Fruit fly (Drosophila melanogaster) whole organism, embryonic: ENCODE measurements around the gene Crz.

Experiments
- Antp ChIP-seq: fragments of 200-800 bp; sonication (Bioruptor generic); optimal IDR thresholded peaks from 3 replicates; lab custom pipeline; 2016; ENCODE audit warnings: missing biosample characterization, missing genetic modification characterization
- Atf3 ChIP-seq: fragments of 200-800 bp; sonication (Bioruptor generic); optimal IDR thresholded peaks from 3 replicates; lab custom pipeline; 2016; ENCODE audit warnings: missing biosample characterization, missing genetic modification characterization
- Blimp-1 ChIP-seq: fragments of 200-800 bp; sonication (Bioruptor generic); optimal IDR thresholded peaks from 3 replicates; lab custom pipeline; 2018; ENCODE audit warnings: missing biosample characterization, missing genetic modification characterization, mild to moderate bottlenecking, moderate library complexity, missing genetic modification reagents
- CG10209 ChIP-seq: fragments of 200-800 bp; sonication (Bioruptor generic); optimal IDR thresholded peaks from 3 replicates; lab custom pipeline; 2017; ENCODE audit warnings: missing biosample characterization, mild to moderate bottlenecking, missing genetic modification characterization, missing genetic modification reagents
- CG11504 ChIP-seq: fragments of 200-800 bp; sonication (Bioruptor generic); optimal IDR thresholded peaks from 3 replicates; lab custom pipeline; 2019; ENCODE audit warnings: missing biosample characterization, mild to moderate bottlenecking, missing genetic modification characterization, moderate library complexity
- CG12155 ChIP-seq: fragments of 200-800 bp; sonication (Bioruptor generic); optimal IDR thresholded peaks from 3 replicates; lab custom pipeline; 2016; ENCODE audit warnings: missing biosample characterization, missing genetic modification characterization
- CG12769 ChIP-seq: fragments of 200-800 bp; sonication (Bioruptor generic); optimal IDR thresholded peaks from 2 replicates; lab custom pipeline; 2019; ENCODE audit warnings: missing biosample characterization, mild to moderate bottlenecking, missing genetic modification characterization, moderate library complexity
- CG13775 ChIP-seq: fragments of 200-800 bp; sonication (Bioruptor generic); optimal IDR thresholded peaks from 3 replicates; lab custom pipeline; 2017; ENCODE audit warnings: missing biosample characterization, mild to moderate bottlenecking, missing genetic modification characterization
- CG14050 ChIP-seq: fragments of 200-800 bp; sonication (Bioruptor generic); IDR thresholded peaks from 3 replicates; pipeline ENCODE4 v1.3.6; 2022; ENCODE audit warnings: missing biosample characterization, missing genetic modification characterization
- CG15269 ChIP-seq: fragments of 200-800 bp; sonication (Bioruptor generic); optimal IDR thresholded peaks from 2 replicates; lab custom pipeline; 2018; ENCODE audit warnings: missing biosample characterization, mild to moderate bottlenecking, missing genetic modification characterization, moderate library complexity
- CG16813 ChIP-seq: fragments of 200-800 bp; sonication (Bioruptor generic); IDR thresholded peaks from 3 replicates; pipeline ENCODE4 v1.3.6; 2022; ENCODE audit warnings: missing biosample characterization, missing genetic modification characterization; ENCODE audit not compliant: partially characterized antibody
- CG17359 ChIP-seq: fragments of 200-800 bp; sonication (Bioruptor generic); optimal IDR thresholded peaks from 3 replicates; lab custom pipeline; 2018; ENCODE audit warnings: missing biosample characterization, mild to moderate bottlenecking, missing genetic modification characterization, moderate library complexity
- CG18619 ChIP-seq: fragments of 200-800 bp; sonication (Bioruptor generic); optimal IDR thresholded peaks from 3 replicates; lab custom pipeline; 2017; ENCODE audit warnings: missing biosample characterization, mild to moderate bottlenecking, missing genetic modification characterization
- CG2129 ChIP-seq: fragments of 200-800 bp; sonication (Bioruptor generic); IDR thresholded peaks from 2 replicates; pipeline ENCODE4 v1.3.6; 2022; ENCODE audit warnings: missing biosample characterization, missing genetic modification characterization; ENCODE audit not compliant: partially characterized antibody
- CG2678 ChIP-seq: fragments of 200-800 bp; sonication (Bioruptor generic); optimal IDR thresholded peaks from 3 replicates; lab custom pipeline; 2019; ENCODE audit warnings: missing biosample characterization, mild to moderate bottlenecking, missing genetic modification characterization, moderate library complexity
- CG2712 ChIP-seq: fragments of 200-800 bp; optimal IDR thresholded peaks from 3 replicates; lab custom pipeline; 2019; ENCODE audit warnings: missing biosample characterization, mild to moderate bottlenecking, missing genetic modification characterization, moderate library complexity
- CG32767 ChIP-seq: fragments of 200-800 bp; sonication (Bioruptor generic); IDR thresholded peaks from 2 replicates; pipeline ENCODE4 v1.3.6; 2022; ENCODE audit warnings: missing biosample characterization, missing genetic modification characterization
- CG3838 ChIP-seq: fragments of 200-800 bp; sonication (Bioruptor generic); optimal IDR thresholded peaks from 3 replicates; lab custom pipeline; 2016; ENCODE audit warnings: missing biosample characterization, missing genetic modification characterization
- CG3847 ChIP-seq: fragments of 200-800 bp; sonication (Bioruptor generic); IDR thresholded peaks from 2 replicates; pipeline ENCODE4 v1.3.6; 2022; ENCODE audit warnings: missing biosample characterization, missing genetic modification characterization
- CG4707 ChIP-seq: fragments of 200-800 bp; sonication (Bioruptor generic); optimal IDR thresholded peaks from 2 replicates; lab custom pipeline; 2018; ENCODE audit warnings: missing biosample characterization, mild to moderate bottlenecking, missing genetic modification characterization, moderate library complexity
- CG6654 ChIP-seq: fragments of 200-800 bp; sonication (Bioruptor generic); optimal IDR thresholded peaks from 2 replicates; lab custom pipeline; 2017; ENCODE audit warnings: missing biosample characterization, mild to moderate bottlenecking, missing genetic modification characterization
- CG6689 ChIP-seq: fragments of 200-800 bp; sonication (Bioruptor generic); IDR thresholded peaks from 2 replicates; pipeline ENCODE4 v1.3.6; 2022; ENCODE audit warnings: missing biosample characterization, missing genetic modification characterization
- CG9727 ChIP-seq: fragments of 200-800 bp; sonication (Bioruptor generic); optimal IDR thresholded peaks from 3 replicates; lab custom pipeline; 2017; ENCODE audit warnings: missing biosample characterization, mild to moderate bottlenecking, missing genetic modification characterization
- CG9932 ChIP-seq: fragments of 200-800 bp; sonication (Bioruptor generic); IDR thresholded peaks from 2 replicates; pipeline ENCODE4 v1.3.6; 2022; ENCODE audit warnings: missing biosample characterization, missing genetic modification characterization
- CrebB ChIP-seq: fragments of 200-800 bp; sonication (Bioruptor generic); optimal IDR thresholded peaks from 3 replicates; lab custom pipeline; 2018; ENCODE audit warnings: missing biosample characterization, mild to moderate bottlenecking, missing genetic modification characterization
- Dll ChIP-seq: fragments of 200-800 bp; sonication (Bioruptor generic); IDR thresholded peaks from 4 replicates; pipeline ENCODE4 v1.3.6; 2022; ENCODE audit warnings: missing biosample characterization, missing genetic modification characterization; ENCODE audit not compliant: partially characterized antibody
- E2f2 ChIP-seq: fragments of 200-800 bp; sonication (Bioruptor generic); IDR thresholded peaks from 2 replicates; pipeline ENCODE4 v1.3.6; 2022; ENCODE audit warnings: missing biosample characterization, missing genetic modification characterization
- Eip74EF ChIP-seq, 2 experiments: fragments of 200-800 bp in 1 of 2; fragments of >200 bp in 1 of 2; sonication (Bioruptor generic) in 1 of 2; optimal IDR thresholded peaks; 2 replicates each; lab custom pipeline; 2017 to 2019; ENCODE audit warnings: missing biosample characterization in 2 of 2, missing genetic modification characterization in 2 of 2, mild to moderate bottlenecking in 1 of 2, moderate library complexity in 1 of 2
- Hmr ChIP-seq: fragments of 200-800 bp; sonication (Bioruptor generic); optimal IDR thresholded peaks from 3 replicates; lab custom pipeline; 2017; ENCODE audit warnings: mild to moderate bottlenecking, missing biosample characterization, missing genetic modification reagents, missing genetic modification characterization
- Hr3 ChIP-seq: fragments of 200-800 bp; sonication (Bioruptor generic); optimal IDR thresholded peaks from 3 replicates; lab custom pipeline; 2016; ENCODE audit warnings: missing biosample characterization, missing genetic modification characterization
- Meics ChIP-seq: fragments of 200-800 bp; sonication (Bioruptor generic); optimal IDR thresholded peaks from 2 replicates; lab custom pipeline; 2017; ENCODE audit warnings: missing biosample characterization, mild to moderate bottlenecking, missing genetic modification characterization
- ara ChIP-seq: fragments of 200-800 bp; sonication (Bioruptor generic); IDR thresholded peaks from 2 replicates; pipeline ENCODE4 v1.3.6; 2022; ENCODE audit warnings: missing biosample characterization, missing genetic modification characterization
- caup ChIP-seq: fragments of 200-800 bp; sonication (Bioruptor generic); optimal IDR thresholded peaks from 3 replicates; lab custom pipeline; 2017; ENCODE audit warnings: missing biosample characterization, mild to moderate bottlenecking, missing genetic modification characterization, moderate library complexity; ENCODE audit not compliant: severe bottlenecking
- ci ChIP-seq: fragments of 200-800 bp; sonication (Bioruptor generic); IDR thresholded peaks from 3 replicates; pipeline ENCODE4 v1.3.6; 2022; ENCODE audit warnings: missing biosample characterization, missing genetic modification characterization
- dmrt11E ChIP-seq: fragments of 200-800 bp; sonication (Bioruptor generic); optimal IDR thresholded peaks from 3 replicates; lab custom pipeline; 2018; ENCODE audit warnings: missing biosample characterization, mild to moderate bottlenecking, missing genetic modification characterization, moderate library complexity
- dpn ChIP-seq, 2 experiments: fragments of 200-800 bp; sonication (Bioruptor generic); optimal IDR thresholded peaks; 3 replicates each; lab custom pipeline; 2016; ENCODE audit warnings: missing biosample characterization in 2 of 2, missing genetic modification characterization in 2 of 2
- fd3F ChIP-seq: fragments of 200-800 bp; sonication (Bioruptor generic); optimal IDR thresholded peaks from 2 replicates; lab custom pipeline; 2018; ENCODE audit warnings: missing biosample characterization, mild to moderate bottlenecking, missing genetic modification characterization, moderate library complexity
- fu2 ChIP-seq: fragments of 200-800 bp; sonication (Bioruptor generic); optimal IDR thresholded peaks from 2 replicates; lab custom pipeline; 2016; ENCODE audit warnings: missing biosample characterization, missing genetic modification characterization
- grau ChIP-seq: fragments of 200-800 bp; optimal IDR thresholded peaks from 3 replicates; lab custom pipeline; 2019; ENCODE audit warnings: missing biosample characterization, mild to moderate bottlenecking, missing genetic modification characterization, moderate library complexity
- klu ChIP-seq: fragments of 200-800 bp; sonication (Bioruptor generic); IDR thresholded peaks from 2 replicates; pipeline ENCODE4 v1.3.6; 2022; ENCODE audit warnings: missing biosample characterization, missing genetic modification characterization
- nom ChIP-seq: fragments of 200-800 bp; sonication (Bioruptor generic); optimal IDR thresholded peaks from 2 replicates; lab custom pipeline; 2017; ENCODE audit warnings: missing biosample characterization, missing genetic modification characterization, mild to moderate bottlenecking, moderate library complexity, missing genetic modification reagents
- org-1 ChIP-seq: fragments of 200-800 bp; sonication (Bioruptor generic); optimal IDR thresholded peaks from 2 replicates; lab custom pipeline; 2017; ENCODE audit warnings: missing biosample characterization, missing genetic modification characterization
- pan ChIP-seq, 4 experiments: fragments of >200 bp in 3 of 4; fragments of 200-800 bp in 1 of 4; sonication (Bioruptor generic) in 1 of 4; optimal IDR thresholded peaks in 3 of 4; IDR thresholded peaks in 1 of 4; 2 replicates each; pipeline versions ENCODE4 v1.3.6 to Lab custom; 2017 to 2022; ENCODE audit warnings: missing biosample characterization in 2 of 4, missing genetic modification characterization in 2 of 4, mixed read lengths in 1 of 4
- salm ChIP-seq: fragments of 200-800 bp; sonication (Bioruptor generic); optimal IDR thresholded peaks from 2 replicates; lab custom pipeline; 2018; ENCODE audit warnings: missing biosample characterization, mild to moderate bottlenecking, missing genetic modification characterization
- sens ChIP-seq: fragments of 200-800 bp; sonication (Bioruptor generic); peaks from one replicate; lab custom pipeline; 2016; ENCODE audit warnings: missing biosample characterization, missing genetic modification characterization
- slbo ChIP-seq: fragments of 200-800 bp; sonication (Bioruptor generic); IDR thresholded peaks from 2 replicates; pipeline ENCODE4 v1.3.6; 2022; ENCODE audit warnings: missing biosample characterization, missing genetic modification characterization
- sob ChIP-seq: fragments of 200-800 bp; sonication (Bioruptor generic); IDR thresholded peaks from 2 replicates; pipeline ENCODE4 v1.3.6; 2022; ENCODE audit warnings: missing biosample characterization, missing genetic modification characterization
- twi ChIP-seq: fragments of 200-800 bp; optimal IDR thresholded peaks from 2 replicates; lab custom pipeline; 2019; ENCODE audit warnings: missing biosample characterization, mild to moderate bottlenecking, missing genetic modification characterization, moderate library complexity
- unpg ChIP-seq: fragments of 200-800 bp; sonication (Bioruptor generic); optimal IDR thresholded peaks from 3 replicates; lab custom pipeline; 2018; ENCODE audit warnings: missing biosample characterization, mild to moderate bottlenecking, missing genetic modification characterization, moderate library complexity

The Crz gene

DNA sequence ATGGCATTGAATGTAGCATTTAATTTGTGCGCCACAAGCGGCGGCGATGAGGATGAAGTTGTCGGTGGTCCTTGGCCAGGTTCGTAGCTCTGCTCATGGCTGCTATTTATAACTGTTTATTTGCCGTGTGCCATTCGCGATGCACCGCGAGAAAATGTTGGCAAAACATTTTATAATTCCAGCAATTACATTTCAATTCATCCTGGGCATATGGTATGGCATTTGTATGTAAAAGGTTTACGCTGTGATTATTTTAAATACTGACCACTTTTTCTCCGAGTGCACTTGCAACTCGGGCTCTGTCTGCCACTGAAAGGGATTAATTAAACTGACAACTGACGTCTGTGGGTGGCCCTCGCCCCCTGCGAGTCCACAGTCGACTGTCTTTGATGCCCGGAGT lies 42.0 kb downstream of the Crz start (continued):
- TF ChIP-seq fu2 (peak; percentile 12), ara (GFP tag; lab: Robert Waterston, UW) (peak; percentile 29; the same call in 1 of the 2 replicates), klu (GFP tag; lab: Robert Waterston, UW) (no peak), dmrt11E (tag; lab: Kevin White, UChicago) (no peak), E2f2 (GFP tag; lab: Robert Waterston, UW) (peak; percentile 18; the same call in 1 of the 2 replicates), sens (GFP tag; lab: Kevin White, UChicago) (peak; percentile 82), CG2678 (tag; lab: Kevin White, UChicago) (peak; percentile 37), Antp (peak; percentile 29), CG6689 (GFP tag; lab: Robert Waterston, UW) (peak; percentile 58), CG2129 (no peak), CG2712 (peak; percentile 15), pan (optimal IDR thresholded peaks at IDR 0.05; lab: Kevin White, UChicago) (no peak), pan (GFP tag; optimal IDR thresholded peaks at IDR 0.05 in 1 of 2, IDR thresholded peaks at IDR 0.05 in 1 of 2) (peak in 1 of 2 experiments; percentile 57), grau (tag; lab: Kevin White, UChicago) (peak; percentile 28), slbo (GFP tag; lab: Robert Waterston, UW) (peak; percentile 62), ci (peak; percentile 64; the same call in 1 of the 3 replicates), CG16813 (GFP tag; lab: Robert Waterston, UW) (no peak), CG9932 (GFP tag; lab: Robert Waterston, UW) (peak; percentile 42), CG12155 (GFP tag; lab: Kevin White, UChicago) (no peak), org-1 (GFP tag; lab: Kevin White, UChicago) (peak; percentile 35), CG12769 (tag; lab: Kevin White, UChicago) (peak; percentile 62), unpg (GFP tag; lab: Kevin White, UChicago) (peak; percentile 14), CG17359 (peak; percentile 18), nom (GFP tag; lab: Kevin White, UChicago) (peak; percentile 2), CG9727 (peak; percentile 36), Hmr (peak; percentile 43), CG6654 (GFP tag; lab: Kevin White, UChicago) (no peak), Meics (peak; percentile 36), caup (GFP tag; lab: Kevin White, UChicago) (peak; percentile 11), CrebB (no peak), dpn (GFP tag; optimal IDR thresholded peaks at IDR 0.05; lab: Kevin White, UChicago) (peak; percentile 24 to 27), CG15269 (tag; lab: Kevin White, UChicago) (peak; percentile 8), CG4707 (no peak), Hr3 (GFP tag; lab: Kevin White, UChicago) (peak; percentile 8), CG10209 (GFP tag; lab: Kevin White, UChicago) (peak; percentile 22), Dll (no peak), Eip74EF (GFP tag; optimal IDR thresholded peaks at IDR 0.05; lab: Kevin White, UChicago) (no peak), CG3847 (GFP tag; lab: Robert Waterston, UW) (peak; percentile 43; the same call in 1 of the 2 replicates), CG32767 (peak; percentile 55; the same call in 1 of the 2 replicates), twi (tag; lab: Kevin White, UChicago) (no peak), CG14050 (no peak), CG13775 (peak; percentile 1), salm (tag; lab: Kevin White, UChicago) (no peak), CG11504 (peak; percentile 49), fd3F (GFP tag; lab: Kevin White, UChicago) (no peak), sob (peak; percentile 49; the same call in 1 of the 2 replicates), Atf3 (GFP tag; lab: Kevin White, UChicago) (no peak), CG18619 (GFP tag; lab: Kevin White, UChicago) (no peak), CG3838 (GFP tag; lab: Kevin White, UChicago) (no peak), Blimp-1 (peak; percentile 21)
